Fruit fly (Drosophila melanogaster) whole organism, embryonic: ENCODE data around the gene CG14174.

Experiments used
- Adf1 ChIP-seq: fragments of 200-800 bp; sonication (Bioruptor generic); IDR thresholded peaks from 2 replicates; pipeline ENCODE4 v1.3.6; 2022; ENCODE audit warnings: missing biosample characterization, missing genetic modification characterization
- Atf-2 ChIP-seq: fragments of 200-800 bp; sonication (Bioruptor generic); optimal IDR thresholded peaks from 2 replicates; lab custom pipeline; 2016; ENCODE audit warnings: missing biosample characterization, missing genetic modification characterization
- Bgb ChIP-seq: fragments of 200-800 bp; sonication (Bioruptor generic); IDR thresholded peaks from 2 replicates; pipeline ENCODE4 v1.3.6; 2022; ENCODE audit warnings: missing biosample characterization, missing genetic modification characterization; ENCODE audit not compliant: partially characterized antibody
- CG11695 ChIP-seq: fragments of 200-800 bp; sonication (Bioruptor generic); IDR thresholded peaks from 3 replicates; pipeline ENCODE4 v1.3.6; 2022; ENCODE audit warnings: missing biosample characterization, missing genetic modification characterization
- CG12219 ChIP-seq: fragments of 200-800 bp; sonication (Bioruptor generic); optimal IDR thresholded peaks from 3 replicates; lab custom pipeline; 2018; ENCODE audit warnings: missing biosample characterization, mild to moderate bottlenecking, missing genetic modification characterization
- CG14014 ChIP-seq: fragments of 200-800 bp; sonication (Bioruptor generic); IDR thresholded peaks from 2 replicates; pipeline ENCODE4 v1.3.6; 2022; ENCODE audit warnings: missing biosample characterization, missing genetic modification characterization
- CG1602 ChIP-seq: fragments of 200-800 bp; sonication (Bioruptor generic); optimal IDR thresholded peaks from 3 replicates; lab custom pipeline; 2016; ENCODE audit warnings: missing biosample characterization, missing genetic modification characterization
- CG17385 ChIP-seq: fragments of 200-800 bp; sonication (Bioruptor generic); optimal IDR thresholded peaks from 3 replicates; lab custom pipeline; 2018; ENCODE audit warnings: missing biosample characterization, mild to moderate bottlenecking, missing genetic modification characterization
- CG17802 ChIP-seq: fragments of 200-800 bp; sonication (Bioruptor generic); optimal IDR thresholded peaks from 2 replicates; lab custom pipeline; 2018; ENCODE audit warnings: missing biosample characterization, mild to moderate bottlenecking, missing genetic modification characterization, moderate library complexity
- CG2202 ChIP-seq: fragments of 200-800 bp; sonication (Bioruptor generic); optimal IDR thresholded peaks from 2 replicates; lab custom pipeline; 2018; ENCODE audit warnings: missing biosample characterization, mild to moderate bottlenecking, missing genetic modification characterization
- CG2875 ChIP-seq: fragments of 200-800 bp; sonication (Bioruptor generic); optimal IDR thresholded peaks from 2 replicates; lab custom pipeline; 2017; ENCODE audit warnings: missing biosample characterization, mild to moderate bottlenecking, missing genetic modification characterization, missing genetic modification reagents
- CG33557 ChIP-seq: fragments of 200-800 bp; sonication (Bioruptor generic); optimal IDR thresholded peaks from 2 replicates; lab custom pipeline; 2019; ENCODE audit warnings: missing biosample characterization, mild to moderate bottlenecking, missing genetic modification characterization, moderate library complexity
- CG43689 ChIP-seq: fragments of 200-800 bp; sonication (Bioruptor generic); IDR thresholded peaks from 2 replicates; pipeline ENCODE4 v1.3.6; 2022; ENCODE audit warnings: missing biosample characterization, missing genetic modification characterization
- CG4730 ChIP-seq: fragments of 200-800 bp; sonication (Bioruptor generic); IDR thresholded peaks from 2 replicates; pipeline ENCODE4 v1.3.6; 2022; ENCODE audit warnings: missing biosample characterization, missing genetic modification characterization
- CG4820 ChIP-seq: fragments of 200-800 bp; sonication (Bioruptor generic); optimal IDR thresholded peaks from 3 replicates; lab custom pipeline; 2016; ENCODE audit warnings: missing biosample characterization, missing genetic modification characterization
- CG9437 ChIP-seq: fragments of 200-800 bp; sonication (Bioruptor generic); optimal IDR thresholded peaks from 2 replicates; lab custom pipeline; 2018; ENCODE audit warnings: missing biosample characterization, mild to moderate bottlenecking, missing genetic modification characterization
- Camta ChIP-seq: fragments of 200-800 bp; sonication (Bioruptor generic); optimal IDR thresholded peaks from 2 replicates; lab custom pipeline; 2016; ENCODE audit warnings: missing biosample characterization, missing genetic modification characterization
- CoRest ChIP-seq: fragments of 200-800 bp; sonication (Bioruptor generic); optimal IDR thresholded peaks from 3 replicates; lab custom pipeline; 2018; ENCODE audit warnings: missing biosample characterization, mild to moderate bottlenecking, missing genetic modification characterization, moderate library complexity
- Dip3 ChIP-seq: fragments of 200-800 bp; sonication (Bioruptor generic); optimal IDR thresholded peaks from 3 replicates; lab custom pipeline; 2016; ENCODE audit warnings: missing biosample characterization, missing genetic modification characterization
- ERR ChIP-seq: fragments of 200-800 bp; sonication (Bioruptor generic); optimal IDR thresholded peaks from 2 replicates; lab custom pipeline; 2016; ENCODE audit warnings: missing biosample characterization, missing genetic modification characterization
- HLH54F ChIP-seq: fragments of 200-800 bp; sonication (Bioruptor generic); optimal IDR thresholded peaks from 3 replicates; lab custom pipeline; 2016; ENCODE audit warnings: missing biosample characterization, missing genetic modification characterization
- Hr39 ChIP-seq: fragments of >200 bp; optimal IDR thresholded peaks from 2 replicates; lab custom pipeline; 2017
- Hr51 ChIP-seq, 2 experiments: fragments of 200-800 bp; sonication (Bioruptor generic); optimal IDR thresholded peaks; 2 replicates in 1 of 2; 3 replicates in 1 of 2; lab custom pipeline; 2016 to 2018; ENCODE audit warnings: missing biosample characterization in 2 of 2, missing genetic modification characterization in 2 of 2, mild to moderate bottlenecking in 1 of 2, moderate library complexity in 1 of 2
- Jarid2 ChIP-seq: fragments of 200-800 bp; sonication (Bioruptor generic); optimal IDR thresholded peaks from 3 replicates; lab custom pipeline; 2017; ENCODE audit warnings: mild to moderate bottlenecking, missing biosample characterization, missing genetic modification reagents, missing genetic modification characterization
- Mes4 ChIP-seq: fragments of 200-800 bp; sonication (Bioruptor generic); optimal IDR thresholded peaks from 2 replicates; lab custom pipeline; 2016; ENCODE audit warnings: missing biosample characterization, missing genetic modification characterization
- NfI ChIP-seq: fragments of 200-800 bp; sonication (Bioruptor generic); optimal IDR thresholded peaks from 3 replicates; lab custom pipeline; 2018; ENCODE audit warnings: missing biosample characterization, mild to moderate bottlenecking, missing genetic modification characterization, moderate library complexity
- Pdp1 ChIP-seq, 2 experiments: fragments of 200-800 bp; sonication (Bioruptor generic); optimal IDR thresholded peaks; 3 replicates each; lab custom pipeline; 2016; ENCODE audit warnings: missing biosample characterization in 2 of 2, missing genetic modification characterization in 2 of 2, mild to moderate bottlenecking in 1 of 2, moderate library complexity in 1 of 2
- Ptx1 ChIP-seq: fragments of 200-800 bp; sonication (Bioruptor generic); IDR thresholded peaks from 2 replicates; pipeline ENCODE4 v1.3.6; 2022; ENCODE audit warnings: missing biosample characterization, missing genetic modification characterization
- Stat92E ChIP-seq, 3 experiments: fragments of >200 bp in 2 of 3; fragments of 200-800 bp in 1 of 3; sonication (Bioruptor generic) in 1 of 3; optimal IDR thresholded peaks; 2 replicates each; lab custom pipeline; 2017 to 2019; ENCODE audit warnings: missing biosample characterization in 3 of 3, missing genetic modification characterization in 3 of 3, mild to moderate bottlenecking in 1 of 3, moderate library complexity in 1 of 3
- ap ChIP-seq: fragments of 200-800 bp; sonication (Bioruptor generic); IDR thresholded peaks from 2 replicates; pipeline ENCODE4 v1.3.6; 2022; ENCODE audit warnings: missing biosample characterization, missing genetic modification characterization
- ato ChIP-seq: fragments of 200-800 bp; sonication (Bioruptor generic); IDR thresholded peaks from 2 replicates; pipeline ENCODE4 v1.3.6; 2022; ENCODE audit warnings: missing biosample characterization, missing genetic modification characterization; ENCODE audit not compliant: partially characterized antibody
- bsh ChIP-seq, 2 experiments: fragments of 200-800 bp; sonication (Bioruptor generic); optimal IDR thresholded peaks; 2 replicates each; lab custom pipeline; 2017 to 2018; ENCODE audit warnings: mild to moderate bottlenecking in 2 of 2, missing biosample characterization in 2 of 2, missing genetic modification characterization in 2 of 2, moderate library complexity in 1 of 2
- cg ChIP-seq: fragments of 200-800 bp; sonication (Bioruptor generic); optimal IDR thresholded peaks from 3 replicates; lab custom pipeline; 2019; ENCODE audit warnings: missing biosample characterization, mild to moderate bottlenecking, missing genetic modification characterization, moderate library complexity
- ci ChIP-seq: fragments of 200-800 bp; sonication (Bioruptor generic); IDR thresholded peaks from 3 replicates; pipeline ENCODE4 v1.3.6; 2022; ENCODE audit warnings: missing biosample characterization, missing genetic modification characterization
- crc ChIP-seq: fragments of 200-800 bp; sonication (Bioruptor generic); optimal IDR thresholded peaks from 2 replicates; lab custom pipeline; 2016; ENCODE audit warnings: missing biosample characterization, missing genetic modification characterization
- emc ChIP-seq: fragments of 200-800 bp; sonication (Bioruptor generic); optimal IDR thresholded peaks from 2 replicates; lab custom pipeline; 2016; ENCODE audit warnings: missing biosample characterization, missing genetic modification characterization
- esg ChIP-seq: fragments of 200-800 bp; sonication (Bioruptor generic); conservative IDR thresholded peaks from 2 replicates; pipeline ENCODE4 v1.3.6; 2022; ENCODE audit warnings: missing biosample characterization, missing genetic modification characterization
- gsb ChIP-seq: fragments of 200-800 bp; sonication (Bioruptor generic); IDR thresholded peaks from 2 replicates; pipeline ENCODE4 v1.3.6; 2022; ENCODE audit warnings: missing biosample characterization, missing genetic modification characterization
- gt ChIP-seq: fragments of 200-800 bp; sonication (Bioruptor generic); IDR thresholded peaks from 2 replicates; pipeline ENCODE4 v1.3.6; 2022; ENCODE audit warnings: missing biosample characterization, missing genetic modification characterization
- hb ChIP-seq: fragments of 200-800 bp; sonication (Bioruptor generic); IDR thresholded peaks from 3 replicates; pipeline ENCODE4 v1.3.6; 2022; ENCODE audit warnings: missing biosample characterization, missing genetic modification characterization; ENCODE audit not compliant: partially characterized antibody
- ind ChIP-seq: fragments of 200-800 bp; sonication (Bioruptor generic); optimal IDR thresholded peaks from 3 replicates; lab custom pipeline; 2016; ENCODE audit warnings: missing biosample characterization, missing genetic modification characterization
- klu ChIP-seq: fragments of 200-800 bp; sonication (Bioruptor generic); IDR thresholded peaks from 2 replicates; pipeline ENCODE4 v1.3.6; 2022; ENCODE audit warnings: missing biosample characterization, missing genetic modification characterization
- luna ChIP-seq: fragments of 200-800 bp; sonication (Bioruptor generic); optimal IDR thresholded peaks from 2 replicates; lab custom pipeline; 2016; ENCODE audit warnings: missing biosample characterization, missing genetic modification characterization
- pzg ChIP-seq: fragments of 200-800 bp; sonication (Bioruptor generic); optimal IDR thresholded peaks from 3 replicates; lab custom pipeline; 2018; ENCODE audit warnings: missing biosample characterization, mild to moderate bottlenecking, missing genetic modification characterization, moderate library complexity
- sc ChIP-seq, 3 experiments: fragments of >200 bp in 2 of 3; fragments of 200-800 bp in 1 of 3; sonication (Bioruptor generic) in 1 of 3; optimal IDR thresholded peaks; 2 replicates in 2 of 3; 3 replicates in 1 of 3; lab custom pipeline; 2017; ENCODE audit warnings: mild to moderate bottlenecking in 1 of 3, missing biosample characterization in 1 of 3, missing genetic modification characterization in 1 of 3, missing genetic modification reagents in 1 of 3
- slbo ChIP-seq: fragments of 200-800 bp; sonication (Bioruptor generic); IDR thresholded peaks from 2 replicates; pipeline ENCODE4 v1.3.6; 2022; ENCODE audit warnings: missing biosample characterization, missing genetic modification characterization
- usp ChIP-seq: fragments of >200 bp; optimal IDR thresholded peaks from 2 replicates; lab custom pipeline; 2017; ENCODE audit warnings: missing biosample characterization, missing genetic modification characterization
- wdn ChIP-seq: fragments of 200-800 bp; sonication (Bioruptor generic); IDR thresholded peaks from 2 replicates; pipeline ENCODE4 v1.3.6; 2022; ENCODE audit warnings: missing biosample characterization, missing genetic modification characterization
- yki ChIP-seq: fragments of >200 bp; optimal IDR thresholded peaks from 3 replicates; lab custom pipeline; 2018
- zen ChIP-seq: fragments of 200-800 bp; sonication (Bioruptor generic); optimal IDR thresholded peaks from 3 replicates; lab custom pipeline; 2018; ENCODE audit warnings: missing biosample characterization, mild to moderate bottlenecking, missing genetic modification characterization, moderate library complexity
- zf30C ChIP-seq: fragments of 200-800 bp; sonication (Bioruptor generic); optimal IDR thresholded peaks from 3 replicates; lab custom pipeline; 2018; ENCODE audit warnings: missing biosample characterization, mild to moderate bottlenecking, missing genetic modification characterization

CG14174 gene

dm6 chr3L:9723108-9723507, 4.0 kb downstream of the CG14174 start, which contains the start of the genes nbs and defl (continued):
- TF ChIP-seq bsh (GFP tag; optimal IDR thresholded peaks at IDR 0.05; lab: Kevin White, UChicago) = peak in 1 of 2 experiments; percentile 43
- TF ChIP-seq CG14014 = peak; percentile 72
- peak; percentile 16 for TF ChIP-seq CG33557 (GFP tag; lab: Kevin White, UChicago)
- TF ChIP-seq Pdp1 (GFP tag; optimal IDR thresholded peaks at IDR 0.05; lab: Kevin White, UChicago) = peak; percentile 59 to 69
- TF ChIP-seq Hr51 (GFP tag; optimal IDR thresholded peaks at IDR 0.05; lab: Kevin White, UChicago) = peak in 1 of 2 experiments; percentile 1
- no peak for TF ChIP-seq CG2875 (GFP tag; lab: Kevin White, UChicago)
- TF ChIP-seq pzg (GFP tag; lab: Kevin White, UChicago) = peak; percentile 47
- TF ChIP-seq NfI (GFP tag; lab: Kevin White, UChicago) = peak; percentile 41
- TF ChIP-seq ci (GFP tag; lab: Robert Waterston, UW) = no peak
- TF ChIP-seq CG9437 (GFP tag; lab: Kevin White, UChicago) = peak; percentile 38
- no peak for TF ChIP-seq gt (GFP tag; lab: Robert Waterston, UW)
- peak; percentile 82 for TF ChIP-seq CoRest
- TF ChIP-seq esg (GFP tag; lab: Robert Waterston, UW) = peak; percentile 54
- no peak for TF ChIP-seq ERR (GFP tag; lab: Kevin White, UChicago)
- TF ChIP-seq Mes4 (GFP tag; lab: Kevin White, UChicago) = peak; percentile 8
- TF ChIP-seq Stat92E (GFP tag; optimal IDR thresholded peaks at IDR 0.05; lab: Kevin White, UChicago) = no peak
- TF ChIP-seq Jarid2 (GFP tag; lab: Kevin White, UChicago) = no peak
- peak; percentile 88 for TF ChIP-seq Ptx1
- TF ChIP-seq CG11695 = peak; percentile 62; the same call in 2 of the 3 replicates
- no peak for TF ChIP-seq CG12219 (GFP tag; lab: Kevin White, UChicago)
- TF ChIP-seq hb (GFP tag; lab: Robert Waterston, UW) = no peak
- TF ChIP-seq Atf-2 (GFP tag; lab: Kevin White, UChicago) = peak; percentile 63
- no peak for TF ChIP-seq cg
- no peak for TF ChIP-seq Hr39 (lab: Kevin White, UChicago)
- TF ChIP-seq ind (GFP tag; lab: Kevin White, UChicago) = peak; percentile 75
- TF ChIP-seq klu = peak; percentile 48; the same call in 1 of the 2 replicates
- TF ChIP-seq usp = no peak
- TF ChIP-seq ap (GFP tag; lab: Robert Waterston, UW) = no peak
- TF ChIP-seq CG4820 (GFP tag; lab: Kevin White, UChicago) = peak; percentile 55
- TF ChIP-seq CG2202 (tag; lab: Kevin White, UChicago) = no peak
- no peak for TF ChIP-seq yki
- TF ChIP-seq CG17802 (tag; lab: Kevin White, UChicago) = no peak
- TF ChIP-seq Dip3 (GFP tag; lab: Kevin White, UChicago) = peak; percentile 60
- TF ChIP-seq emc (GFP tag; lab: Kevin White, UChicago) = peak; percentile 56
- 0 out of 2 replicates have a peak, but pooled peaks have one; percentile 15 for TF ChIP-seq wdn (GFP tag; lab: Robert Waterston, UW)
- TF ChIP-seq ato = no peak
- peak; percentile 76 for TF ChIP-seq HLH54F (GFP tag; lab: Kevin White, UChicago)
- TF ChIP-seq slbo (GFP tag; lab: Robert Waterston, UW) = peak; percentile 83
- peak; percentile 43 for TF ChIP-seq luna (GFP tag; lab: Kevin White, UChicago)
- peak; percentile 94 for TF ChIP-seq CG17385 (GFP tag; lab: Kevin White, UChicago)
- TF ChIP-seq CG4730 (GFP tag; lab: Robert Waterston, UW) = peak; percentile 55
- TF ChIP-seq zen (tag; lab: Kevin White, UChicago) = peak; percentile 71
- no peak for TF ChIP-seq Adf1 (GFP tag; lab: Robert Waterston, UW)
- TF ChIP-seq crc = peak; percentile 52
- TF ChIP-seq zf30C (GFP tag; lab: Kevin White, UChicago) = peak; percentile 97
- no peak for TF ChIP-seq sc (optimal IDR thresholded peaks at IDR 0.05; lab: Kevin White, UChicago)
- peak; percentile 8 for TF ChIP-seq sc (GFP tag; optimal IDR thresholded peaks at IDR 0.05; lab: Kevin White, UChicago)
- no peak for TF ChIP-seq CG43689
- peak; percentile 12; the same call in 1 of the 2 replicates for TF ChIP-seq Bgb (GFP tag; lab: Robert Waterston, UW)
- TF ChIP-seq gsb = no peak
- peak; percentile 70 for TF ChIP-seq CG1602 (GFP tag; lab: Kevin White, UChicago)
- peak; percentile 86 for TF ChIP-seq Camta (GFP tag; lab: Kevin White, UChicago)
